Worm (Caenorhabditis elegans) whole organism, young adult: ENCODE data around the gene B0507.4.

Source experiments
- F57A8.1 ChIP-seq: fragments of 200-800 bp; sonication (Bioruptor generic); optimal IDR thresholded peaks from 2 replicates; lab custom pipeline; 2018; ENCODE audit warnings: mild to moderate bottlenecking, missing genetic modification characterization, moderate library complexity, missing compliant biosample characterization
- K12H6.12 ChIP-seq: fragments of 200-800 bp; sonication (Bioruptor generic); optimal IDR thresholded peaks from 2 replicates; lab custom pipeline; 2018; ENCODE audit warnings: mild to moderate bottlenecking, missing genetic modification characterization, missing compliant biosample characterization
- Y53G8AR.9 ChIP-seq: fragments of 200-800 bp; sonication (Bioruptor generic); conservative IDR thresholded peaks from 2 replicates; pipeline ENCODE4 v1.3.6; 2022; ENCODE audit warnings: missing genetic modification reagents, missing genetic modification characterization, missing compliant biosample characterization
- ama-1 ChIP-seq, 3 experiments: fragments of 150-350 bp in 1 of 3; sonication (generic microtip) in 2 of 3; optimal IDR thresholded peaks; 2 replicates each; lab custom pipeline; 2014 to 2018; ENCODE audit warnings: missing biosample characterization in 2 of 3, missing genetic modification characterization in 2 of 3, missing genetic modification reagents in 2 of 3
- aptf-3 ChIP-seq: fragments of 200-800 bp; sonication (Bioruptor generic); IDR thresholded peaks from 2 replicates; pipeline ENCODE4 v1.3.6; 2022; ENCODE audit warnings: missing genetic modification characterization, missing compliant biosample characterization
- bed-2 ChIP-seq: fragments of 200-800 bp; sonication (Bioruptor generic); IDR thresholded peaks from 2 replicates; pipeline ENCODE4 v1.3.6; 2022; ENCODE audit warnings: missing genetic modification reagents, missing genetic modification characterization, missing compliant biosample characterization
- nhr-90 ChIP-seq: sonication (generic microtip); optimal IDR thresholded peaks from 2 replicates; lab custom pipeline; 2016; ENCODE audit warnings: missing genotype, mild to moderate bottlenecking, missing genetic modification characterization, missing compliant biosample characterization
- snpc-4 ChIP-seq, 5 experiments: fragments of 150-350 bp in 1 of 5; sonication (generic microtip) in 4 of 5; optimal IDR thresholded peaks; 2 replicates each; lab custom pipeline; 2014 to 2018; ENCODE audit warnings: missing genetic modification characterization in 5 of 5, missing biosample characterization in 3 of 5, antibody characterized with exemption in 2 of 5, mild to moderate bottlenecking in 2 of 5, missing compliant biosample characterization in 2 of 5, missing genotype in 2 of 5, moderate library complexity in 2 of 5, missing genetic modification reagents in 1 of 5
- unc-62 ChIP-seq: fragments of 150-350 bp; optimal IDR thresholded peaks from 2 replicates; lab custom pipeline; 2014; ENCODE audit warnings: missing biosample characterization, missing genetic modification reagents, missing genetic modification characterization
- ztf-28 ChIP-seq: fragments of 200-800 bp; sonication (Bioruptor generic); IDR thresholded peaks from 2 replicates; pipeline ENCODE4 v1.3.6; 2022; ENCODE audit warnings: missing genetic modification reagents, missing genetic modification characterization, missing compliant biosample characterization

ce11 chrV:8711910-8712309, 42.9 kb upstream of the B0507.4 start, which contains the start of gene ZC178.2:
- TF ChIP-seq F57A8.1 (GFP tag; lab: Kevin White, UChicago) (no peak), ztf-28 (GFP tag; lab: Robert Waterston, UW) (no peak), ama-1 (optimal IDR thresholded peaks at IDR 0.05; lab: Kevin White, UChicago) (no peak), ama-1 (GFP tag; optimal IDR thresholded peaks at IDR 0.05; lab: Kevin White, UChicago) (no peak), Y53G8AR.9 (GFP tag; lab: Robert Waterston, UW) (no peak), nhr-90 (no peak), bed-2 (GFP tag; lab: Robert Waterston, UW) (no peak), aptf-3 (no peak), snpc-4 (GFP tag; optimal IDR thresholded peaks at IDR 0.05; lab: Kevin White, UChicago) (no peak), snpc-4 (tag; optimal IDR thresholded peaks at IDR 0.05; lab: Kevin White, UChicago) (no peak), unc-62 (no peak), K12H6.12 (tag; lab: Kevin White, UChicago) (no peak)
